Worm (Caenorhabditis elegans) whole organism, young adult: ENCODE measurements around the gene slc-17.7.

Experiments
- B0261.1 ChIP-seq: sonication (generic microtip); optimal IDR thresholded peaks from 2 replicates; lab custom pipeline; 2016; ENCODE audit warnings: mild to moderate bottlenecking, missing genetic modification characterization, moderate library complexity, missing compliant biosample characterization
- C06A6.2 ChIP-seq: fragments of 200-800 bp; sonication (Bioruptor generic); conservative IDR thresholded peaks from 2 replicates; pipeline ENCODE4 v1.3.6; 2022; ENCODE audit warnings: missing genetic modification characterization, missing compliant biosample characterization
- F10E7.11 ChIP-seq: sonication (generic microtip); optimal IDR thresholded peaks from 2 replicates; lab custom pipeline; 2017; ENCODE audit warnings: mild to moderate bottlenecking, missing genetic modification characterization, moderate library complexity, missing compliant biosample characterization
- F33H1.4 ChIP-seq: fragments of 200-800 bp; sonication (Bioruptor generic); IDR thresholded peaks from 2 replicates; pipeline ENCODE4 v1.3.6; 2022; ENCODE audit warnings: missing genetic modification reagents, missing genetic modification characterization, missing compliant biosample characterization
- F52B5.7 ChIP-seq: sonication (generic microtip); optimal IDR thresholded peaks from 2 replicates; lab custom pipeline; 2016; ENCODE audit warnings: mild to moderate bottlenecking, missing genetic modification characterization, missing compliant biosample characterization
- Y53G8AR.9 ChIP-seq: fragments of 200-800 bp; sonication (Bioruptor generic); conservative IDR thresholded peaks from 2 replicates; pipeline ENCODE4 v1.3.6; 2022; ENCODE audit warnings: missing genetic modification reagents, missing genetic modification characterization, missing compliant biosample characterization
- Y79H2A.3 ChIP-seq: fragments of 200-800 bp; sonication (Bioruptor generic); conservative IDR thresholded peaks from 2 replicates; pipeline ENCODE4 v1.3.6; 2022; ENCODE audit warnings: missing genetic modification reagents, missing genetic modification characterization, missing compliant biosample characterization
- athp-1 ChIP-seq: sonication (generic microtip); optimal IDR thresholded peaks from 2 replicates; lab custom pipeline; 2017; ENCODE audit warnings: mild to moderate bottlenecking, missing genetic modification characterization, missing compliant biosample characterization
- bed-2 ChIP-seq: fragments of 200-800 bp; sonication (Bioruptor generic); IDR thresholded peaks from 2 replicates; pipeline ENCODE4 v1.3.6; 2022; ENCODE audit warnings: missing genetic modification reagents, missing genetic modification characterization, missing compliant biosample characterization
- cebp-1 ChIP-seq, 2 experiments: fragments of 200-800 bp in 1 of 2; sonication (Bioruptor generic) in 1 of 2; sonication (generic microtip) in 1 of 2; IDR thresholded peaks in 1 of 2; optimal IDR thresholded peaks in 1 of 2; 2 replicates each; pipeline versions ENCODE4 v1.3.6 to Lab custom; 2017 to 2022; ENCODE audit warnings: missing compliant biosample characterization in 2 of 2, missing genetic modification characterization in 2 of 2, mild to moderate bottlenecking in 1 of 2, missing genetic modification reagents in 1 of 2, moderate library complexity in 1 of 2
- cebp-2 ChIP-seq: fragments of 200-800 bp; sonication (Bioruptor generic); IDR thresholded peaks from 2 replicates; pipeline ENCODE4 v1.3.6; 2022; ENCODE audit warnings: missing genetic modification characterization, missing compliant biosample characterization
- ceh-27 ChIP-seq: fragments of 200-800 bp; sonication (Bioruptor generic); optimal IDR thresholded peaks from 2 replicates; lab custom pipeline; 2018; ENCODE audit warnings: mild to moderate bottlenecking, missing genetic modification characterization, moderate library complexity, missing compliant biosample characterization
- ceh-79 ChIP-seq: sonication (generic microtip); optimal IDR thresholded peaks from 2 replicates; lab custom pipeline; 2017; ENCODE audit warnings: mild to moderate bottlenecking, missing genetic modification characterization, missing compliant biosample characterization
- efl-1 ChIP-seq: fragments of 150-350 bp; optimal IDR thresholded peaks from 2 replicates; lab custom pipeline; 2014; ENCODE audit warnings: missing biosample characterization, missing genetic modification reagents, missing genetic modification characterization
- ekl-4 ChIP-seq: fragments of 200-800 bp; sonication (Bioruptor generic); IDR thresholded peaks from 2 replicates; pipeline ENCODE4 v1.3.6; 2022; ENCODE audit warnings: missing genetic modification reagents, missing genetic modification characterization, missing compliant biosample characterization
- hlh-26 ChIP-seq: fragments of 200-800 bp; sonication (Bioruptor generic); conservative IDR thresholded peaks from 2 replicates; pipeline ENCODE4 v1.3.6; 2022; ENCODE audit warnings: missing genetic modification reagents, missing genetic modification characterization, missing compliant biosample characterization
- hmg-1.2 ChIP-seq: fragments of 200-800 bp; sonication (Bioruptor generic); IDR thresholded peaks from 2 replicates; pipeline ENCODE4 v1.3.6; 2022; ENCODE audit warnings: missing genetic modification reagents, missing genetic modification characterization, missing compliant biosample characterization
- let-526 ChIP-seq: fragments of 200-800 bp; sonication (Bioruptor generic); IDR thresholded peaks from 2 replicates; pipeline ENCODE4 v1.3.6; 2022; ENCODE audit warnings: missing genetic modification reagents, missing genetic modification characterization, missing compliant biosample characterization
- lin-35 ChIP-seq, 3 experiments: fragments of 150-350 bp in 2 of 3; sonication (generic microtip) in 1 of 3; optimal IDR thresholded peaks; 2 replicates each; lab custom pipeline; 2014 to 2018; ENCODE audit warnings: missing biosample characterization in 3 of 3, missing genetic modification characterization in 3 of 3, missing genetic modification reagents in 3 of 3
- lin-40 ChIP-seq: sonication (generic microtip); optimal IDR thresholded peaks from 2 replicates; lab custom pipeline; 2016; ENCODE audit warnings: missing genetic modification characterization, mild to moderate bottlenecking, missing compliant biosample characterization, missing genotype, missing genetic modification reagents
- lin-54 ChIP-seq: fragments of 200-800 bp; sonication (Bioruptor generic); optimal IDR thresholded peaks from 2 replicates; lab custom pipeline; 2018; ENCODE audit warnings: mild to moderate bottlenecking, missing genetic modification characterization, missing compliant biosample characterization
- lir-1 ChIP-seq: fragments of 200-800 bp; sonication (Bioruptor generic); conservative IDR thresholded peaks from 2 replicates; pipeline ENCODE4 v1.3.6; 2022; ENCODE audit warnings: missing genetic modification reagents, missing genetic modification characterization, missing compliant biosample characterization
- lsl-1 ChIP-seq: fragments of 200-800 bp; sonication (Bioruptor generic); optimal IDR thresholded peaks from 2 replicates; lab custom pipeline; 2018; ENCODE audit warnings: mild to moderate bottlenecking, missing genetic modification characterization, moderate library complexity, missing compliant biosample characterization
- madf-10 ChIP-seq: sonication (generic microtip); optimal IDR thresholded peaks from 2 replicates; lab custom pipeline; 2016; ENCODE audit warnings: mild to moderate bottlenecking, missing genetic modification characterization, missing compliant biosample characterization
- mcd-1 ChIP-seq: fragments of 200-800 bp; sonication (Bioruptor generic); IDR thresholded peaks from 2 replicates; pipeline ENCODE4 v1.3.6; 2022; ENCODE audit warnings: missing genetic modification reagents, missing genetic modification characterization, missing compliant biosample characterization
- mes-4 ChIP-seq: sonication (generic microtip); optimal IDR thresholded peaks from 2 replicates; lab custom pipeline; 2016; ENCODE audit warnings: missing genotype, missing genetic modification characterization, missing compliant biosample characterization
- mxl-1 ChIP-seq: sonication (generic microtip); optimal IDR thresholded peaks from 2 replicates; lab custom pipeline; 2016; ENCODE audit warnings: missing genetic modification characterization, missing compliant biosample characterization
- rcor-1 ChIP-seq: fragments of 200-800 bp; sonication (Bioruptor generic); IDR thresholded peaks from 2 replicates; pipeline ENCODE4 v1.3.6; 2022; ENCODE audit warnings: missing genetic modification reagents, missing genetic modification characterization, missing compliant biosample characterization
- repo-1 ChIP-seq: sonication (generic microtip); optimal IDR thresholded peaks from 2 replicates; lab custom pipeline; 2017; ENCODE audit warnings: mild to moderate bottlenecking, missing genetic modification characterization, missing compliant biosample characterization
- snpc-3.4 ChIP-seq: sonication (generic microtip); optimal IDR thresholded peaks from 2 replicates; lab custom pipeline; 2017; ENCODE audit warnings: missing genetic modification characterization, mild to moderate bottlenecking, missing compliant biosample characterization, antibody characterized with exemption, moderate library complexity, missing genotype, missing genetic modification reagents
- snpc-4 ChIP-seq, 5 experiments: fragments of 150-350 bp in 1 of 5; sonication (generic microtip) in 4 of 5; optimal IDR thresholded peaks; 2 replicates each; lab custom pipeline; 2014 to 2018; ENCODE audit warnings: missing genetic modification characterization in 5 of 5, missing biosample characterization in 3 of 5, antibody characterized with exemption in 2 of 5, mild to moderate bottlenecking in 2 of 5, missing compliant biosample characterization in 2 of 5, missing genotype in 2 of 5, moderate library complexity in 2 of 5, missing genetic modification reagents in 1 of 5
- sptf-2 ChIP-seq: fragments of 200-800 bp; sonication (Bioruptor generic); optimal IDR thresholded peaks from 2 replicates; lab custom pipeline; 2018; ENCODE audit warnings: mild to moderate bottlenecking, missing genetic modification characterization, missing compliant biosample characterization
- tlf-1 ChIP-seq: fragments of 200-800 bp; sonication (Bioruptor generic); optimal IDR thresholded peaks from 2 replicates; lab custom pipeline; 2018; ENCODE audit warnings: mild to moderate bottlenecking, missing genetic modification characterization, missing compliant biosample characterization
- zfh-2 ChIP-seq: fragments of 200-800 bp; sonication (Bioruptor generic); conservative IDR thresholded peaks from 2 replicates; pipeline ENCODE4 v1.3.6; 2022; ENCODE audit warnings: missing genetic modification reagents, missing genetic modification characterization, missing compliant biosample characterization
- zim-3 ChIP-seq: sonication (generic microtip); optimal IDR thresholded peaks from 2 replicates; lab custom pipeline; 2017; ENCODE audit warnings: mild to moderate bottlenecking, missing genetic modification characterization, moderate library complexity, missing compliant biosample characterization
- ztf-26 ChIP-seq: sonication (generic microtip); optimal IDR thresholded peaks from 2 replicates; lab custom pipeline; 2017; ENCODE audit warnings: missing genetic modification characterization, missing compliant biosample characterization

The slc-17.7 gene

ce11 chrV:9293359-9293758 is 27.1 kb upstream of the slc-17.7 start (continued):
- TF ChIP-seq cebp-2 (GFP tag; lab: Robert Waterston, UW) (0 out of 2 replicates have a peak, but pooled peaks have one; percentile 64), mcd-1 (GFP tag; lab: Robert Waterston, UW) (no peak; the same call in 1 of the 2 replicates), Y53G8AR.9 (GFP tag; lab: Robert Waterston, UW) (no peak), ceh-79 (tag; lab: Kevin White, UChicago) (no peak), snpc-3.4 (tag; lab: Kevin White, UChicago) (no peak), lir-1 (GFP tag; lab: Robert Waterston, UW) (no peak), cebp-1 (GFP tag; IDR thresholded peaks at IDR 0.05; lab: Robert Waterston, UW) (no peak), cebp-1 (tag; optimal IDR thresholded peaks at IDR 0.05; lab: Kevin White, UChicago) (no peak), bed-2 (GFP tag; lab: Robert Waterston, UW) (0 out of 2 replicates have a peak, but pooled peaks have one; percentile 47), B0261.1 (tag; lab: Kevin White, UChicago) (peak; percentile 19), madf-10 (tag; lab: Kevin White, UChicago) (no peak), mes-4 (tag; lab: Kevin White, UChicago) (no peak)

ce11 chrV:9291919-9292318 is 25.6 kb upstream of the slc-17.7 start, which contains the start of gene ZK682.7:
TSS of gene ZK682.7 (minus strand) at chrV:9292165.
- TF ChIP-seq repo-1 (tag; lab: Kevin White, UChicago) = no peak
- TF ChIP-seq hmg-1.2 (GFP tag; lab: Robert Waterston, UW) = no peak
- TF ChIP-seq sptf-2 (GFP tag; lab: Kevin White, UChicago) = no peak
- TF ChIP-seq ceh-27 (GFP tag; lab: Kevin White, UChicago) = no peak
- TF ChIP-seq F33H1.4 (GFP tag; lab: Robert Waterston, UW) = no peak
- TF ChIP-seq F52B5.7 (tag; lab: Kevin White, UChicago) = no peak
- TF ChIP-seq hlh-26 (GFP tag; lab: Robert Waterston, UW) = no peak
- TF ChIP-seq lsl-1 = no peak
- no peak for TF ChIP-seq lin-35 (GFP tag; optimal IDR thresholded peaks at IDR 0.05; lab: Kevin White, UChicago)
- TF ChIP-seq F10E7.11 (tag; lab: Kevin White, UChicago) = no peak
- TF ChIP-seq let-526 (GFP tag; lab: Robert Waterston, UW) = no peak

ce11 chrV:9287460-9287859 is 21.2 kb upstream of the slc-17.7 start, which contains the start of gene lron-2:
TSS of gene lron-2 (minus strand) at chrV:9287560.
- TF ChIP-seq zim-3 = no peak
- TF ChIP-seq mxl-1 (tag; lab: Kevin White, UChicago) = no peak
- no peak for TF ChIP-seq snpc-3.4 (tag; lab: Kevin White, UChicago)
- TF ChIP-seq zfh-2 = 0 out of 2 replicates have a peak, but pooled peaks have one; percentile 27
- TF ChIP-seq mes-4 (tag; lab: Kevin White, UChicago) = no peak
- TF ChIP-seq Y79H2A.3 (GFP tag; lab: Robert Waterston, UW) = no peak
- TF ChIP-seq efl-1 = no peak
- TF ChIP-seq mcd-1 (GFP tag; lab: Robert Waterston, UW) = no peak

ce11 chrV:9283452-9283851 is 17.2 kb upstream of the slc-17.7 start:
- no peak for TF ChIP-seq mxl-1 (tag; lab: Kevin White, UChicago)
- no peak for TF ChIP-seq rcor-1 (GFP tag; lab: Robert Waterston, UW)
- TF ChIP-seq C06A6.2 (GFP tag; lab: Robert Waterston, UW) = no peak
- no peak for TF ChIP-seq athp-1 (tag; lab: Kevin White, UChicago)
- TF ChIP-seq snpc-3.4 (tag; lab: Kevin White, UChicago) = no peak
- TF ChIP-seq snpc-4 (GFP tag; optimal IDR thresholded peaks at IDR 0.05; lab: Kevin White, UChicago) = no peak
- no peak for TF ChIP-seq snpc-4 (tag; optimal IDR thresholded peaks at IDR 0.05; lab: Kevin White, UChicago)
- TF ChIP-seq ztf-26 (tag; lab: Kevin White, UChicago) = no peak
- no peak for TF ChIP-seq tlf-1
- no peak for TF ChIP-seq let-526 (GFP tag; lab: Robert Waterston, UW)
- TF ChIP-seq zim-3 = no peak
- TF ChIP-seq lin-54 (GFP tag; lab: Kevin White, UChicago) = no peak
- no peak for TF ChIP-seq lin-40 (tag; lab: Kevin White, UChicago)
- TF ChIP-seq ekl-4 (GFP tag; lab: Robert Waterston, UW) = no peak
- TF ChIP-seq, all 124 proteins: peak for 0
